Worm (Caenorhabditis elegans): ENCODE results near the gene idpc-3.

- TF ChIP-seq him-1 (tag; optimal IDR thresholded peaks at IDR 0.05) (no peak), W03F9.2 (tag; optimal IDR thresholded peaks at IDR 0.05) (no peak), dao-5 (tag; optimal IDR thresholded peaks at IDR 0.05) (no peak)
These were observed 44.3 kb upstream of the idpc-3 start, which contains the start of gene sulp-8 for ce11 chrV:9673199-9673843.

All from whole organism, L4/young adult.